Fruit fly (Drosophila melanogaster) whole organism, embryonic: ENCODE measurements around the gene CG12479.
A peak's percentile ranks its signal among the peaks of the same experiment; 100 is the strongest.

Source experiments
- ATbp ChIP-seq: fragments of 200-800 bp; sonication (Bioruptor generic); optimal IDR thresholded peaks from 2 replicates; lab custom pipeline; 2017; ENCODE audit warnings: missing biosample characterization, mild to moderate bottlenecking, missing genetic modification characterization, missing genetic modification reagents
- Bteb2 ChIP-seq: fragments of 200-800 bp; sonication (Bioruptor generic); optimal IDR thresholded peaks from 2 replicates; lab custom pipeline; 2016; ENCODE audit warnings: missing biosample characterization, missing genetic modification characterization
- CG10366 ChIP-seq: fragments of 200-800 bp; sonication (Bioruptor generic); IDR thresholded peaks from 2 replicates; pipeline ENCODE4 v1.3.6; 2022; ENCODE audit warnings: missing biosample characterization, missing genetic modification characterization
- CG12155 ChIP-seq: fragments of 200-800 bp; sonication (Bioruptor generic); optimal IDR thresholded peaks from 3 replicates; lab custom pipeline; 2016; ENCODE audit warnings: missing biosample characterization, missing genetic modification characterization
- CG12391 ChIP-seq: fragments of 200-800 bp; sonication (Bioruptor generic); optimal IDR thresholded peaks from 3 replicates; lab custom pipeline; 2018; ENCODE audit warnings: missing biosample characterization, mild to moderate bottlenecking, missing genetic modification characterization, moderate library complexity
- CG12744 ChIP-seq: fragments of 200-800 bp; sonication (Bioruptor generic); optimal IDR thresholded peaks from 2 replicates; lab custom pipeline; 2016; ENCODE audit warnings: missing biosample characterization, missing genetic modification characterization
- CG13296 ChIP-seq: fragments of 200-800 bp; sonication (Bioruptor generic); optimal IDR thresholded peaks from 3 replicates; lab custom pipeline; 2018; ENCODE audit warnings: missing biosample characterization, mild to moderate bottlenecking, missing genetic modification characterization
- CG14441 ChIP-seq: fragments of 200-800 bp; sonication (Bioruptor generic); IDR thresholded peaks from 2 replicates; pipeline ENCODE4 v1.3.6; 2022; ENCODE audit warnings: missing biosample characterization, missing genetic modification characterization
- CG14667 ChIP-seq: fragments of 200-800 bp; sonication (Bioruptor generic); IDR thresholded peaks from 2 replicates; pipeline ENCODE4 v1.3.6; 2022; ENCODE audit warnings: missing biosample characterization, missing genetic modification characterization
- CG1529 ChIP-seq: fragments of 200-800 bp; sonication (Bioruptor generic); optimal IDR thresholded peaks from 3 replicates; lab custom pipeline; 2018; ENCODE audit warnings: missing biosample characterization, missing genetic modification characterization
- CG2116 ChIP-seq: fragments of 200-800 bp; sonication (Bioruptor generic); optimal IDR thresholded peaks from 3 replicates; lab custom pipeline; 2018; ENCODE audit warnings: missing biosample characterization, mild to moderate bottlenecking, missing genetic modification characterization
- CG2678 ChIP-seq: fragments of 200-800 bp; sonication (Bioruptor generic); optimal IDR thresholded peaks from 3 replicates; lab custom pipeline; 2019; ENCODE audit warnings: missing biosample characterization, mild to moderate bottlenecking, missing genetic modification characterization, moderate library complexity
- CG31365 ChIP-seq: fragments of 200-800 bp; sonication (Bioruptor generic); optimal IDR thresholded peaks from 2 replicates; lab custom pipeline; 2018; ENCODE audit warnings: missing biosample characterization, mild to moderate bottlenecking, missing genetic modification characterization
- CG3847 ChIP-seq: fragments of 200-800 bp; sonication (Bioruptor generic); IDR thresholded peaks from 2 replicates; pipeline ENCODE4 v1.3.6; 2022; ENCODE audit warnings: missing biosample characterization, missing genetic modification characterization
- CG4404 ChIP-seq: fragments of 200-800 bp; sonication (Bioruptor generic); IDR thresholded peaks from 2 replicates; pipeline ENCODE4 v1.3.6; 2022; ENCODE audit warnings: missing biosample characterization, missing genetic modification characterization
- CG4424 ChIP-seq: fragments of 200-800 bp; sonication (Bioruptor generic); optimal IDR thresholded peaks from 3 replicates; lab custom pipeline; 2016; ENCODE audit warnings: missing biosample characterization, missing genetic modification characterization
- CG6683 ChIP-seq: fragments of 200-800 bp; sonication (Bioruptor generic); optimal IDR thresholded peaks from 2 replicates; lab custom pipeline; 2017; ENCODE audit warnings: missing biosample characterization, mild to moderate bottlenecking, missing genetic modification characterization, missing genetic modification reagents
- CG7928 ChIP-seq: fragments of 200-800 bp; sonication (Bioruptor generic); optimal IDR thresholded peaks from 2 replicates; lab custom pipeline; 2017; ENCODE audit warnings: missing biosample characterization, mild to moderate bottlenecking, missing genetic modification characterization
- CG8359 ChIP-seq: fragments of 200-800 bp; sonication (Bioruptor generic); optimal IDR thresholded peaks from 2 replicates; lab custom pipeline; 2017; ENCODE audit warnings: missing biosample characterization, mild to moderate bottlenecking, missing genetic modification characterization, borderline replicate concordance
- CTCF ChIP-seq: fragments of 200-800 bp; sonication (Bioruptor generic); optimal IDR thresholded peaks from 2 replicates; lab custom pipeline; 2017; ENCODE audit warnings: missing biosample characterization, mild to moderate bottlenecking, missing genetic modification characterization, moderate library complexity
- CrebB ChIP-seq: fragments of 200-800 bp; sonication (Bioruptor generic); optimal IDR thresholded peaks from 3 replicates; lab custom pipeline; 2018; ENCODE audit warnings: missing biosample characterization, mild to moderate bottlenecking, missing genetic modification characterization
- Dbx ChIP-seq: fragments of 200-800 bp; sonication (Bioruptor generic); IDR thresholded peaks from 3 replicates; pipeline ENCODE4 v1.3.6; 2022; ENCODE audit warnings: missing biosample characterization, missing genetic modification characterization
- Deaf1 ChIP-seq: fragments of 200-800 bp; optimal IDR thresholded peaks from 3 replicates; lab custom pipeline; 2019; ENCODE audit warnings: missing biosample characterization, mild to moderate bottlenecking, missing genetic modification characterization, moderate library complexity
- Dll ChIP-seq: fragments of 200-800 bp; sonication (Bioruptor generic); IDR thresholded peaks from 4 replicates; pipeline ENCODE4 v1.3.6; 2022; ENCODE audit warnings: missing biosample characterization, missing genetic modification characterization; ENCODE audit not compliant: partially characterized antibody
- Elba2 ChIP-seq: fragments of 200-800 bp; sonication (Bioruptor generic); optimal IDR thresholded peaks from 3 replicates; lab custom pipeline; 2016; ENCODE audit warnings: missing biosample characterization, missing genetic modification characterization
- Fer3 ChIP-seq: fragments of 200-800 bp; sonication (Bioruptor generic); optimal IDR thresholded peaks from 2 replicates; lab custom pipeline; 2018; ENCODE audit warnings: missing biosample characterization, mild to moderate bottlenecking, missing genetic modification characterization, moderate library complexity
- Gsc ChIP-seq: fragments of 200-800 bp; sonication (Bioruptor generic); IDR thresholded peaks from 2 replicates; pipeline ENCODE4 v1.3.6; 2022; ENCODE audit warnings: missing biosample characterization, missing genetic modification characterization
- Hsf ChIP-seq: fragments of 200-800 bp; sonication (Bioruptor generic); optimal IDR thresholded peaks from 3 replicates; lab custom pipeline; 2016; ENCODE audit warnings: missing biosample characterization, missing genetic modification characterization
- Lhr ChIP-seq: fragments of 200-800 bp; sonication (Bioruptor generic); optimal IDR thresholded peaks from 3 replicates; lab custom pipeline; 2017; ENCODE audit warnings: mild to moderate bottlenecking, missing biosample characterization, missing genetic modification reagents, missing genetic modification characterization
- MBD-R2 ChIP-seq: fragments of 200-800 bp; sonication (Bioruptor generic); IDR thresholded peaks from 2 replicates; pipeline ENCODE4 v1.3.6; 2022; ENCODE audit warnings: missing biosample characterization, missing genetic modification characterization
- Mad ChIP-seq: fragments of 200-800 bp; sonication (Bioruptor generic); optimal IDR thresholded peaks from 2 replicates; lab custom pipeline; 2016; ENCODE audit warnings: missing biosample characterization, missing genetic modification characterization
- Med ChIP-seq: fragments of 200-800 bp; sonication (Bioruptor generic); peaks from one replicate; lab custom pipeline; 2016; ENCODE audit warnings: missing biosample characterization, missing genetic modification characterization, mild to moderate bottlenecking, inconsistent platforms, moderate library complexity
- Scr ChIP-seq: fragments of 200-800 bp; sonication (Bioruptor generic); IDR thresholded peaks from 2 replicates; pipeline ENCODE4 v1.3.6; 2022; ENCODE audit warnings: missing biosample characterization, missing genetic modification characterization; ENCODE audit not compliant: partially characterized antibody
- Trl ChIP-seq, 3 experiments: fragments of >200 bp in 2 of 3; fragments of 200-800 bp in 1 of 3; sonication (Bioruptor generic) in 1 of 3; optimal IDR thresholded peaks; 2 replicates in 1 of 3; 3 replicates in 2 of 3; lab custom pipeline; 2016 to 2017; ENCODE audit warnings: missing biosample characterization in 1 of 3, missing genetic modification characterization in 1 of 3
- Xrp1 ChIP-seq: fragments of 200-800 bp; sonication (Bioruptor generic); IDR thresholded peaks from 2 replicates; pipeline ENCODE4 v1.3.6; 2022; ENCODE audit warnings: missing biosample characterization, missing genetic modification characterization
- caup ChIP-seq: fragments of 200-800 bp; sonication (Bioruptor generic); optimal IDR thresholded peaks from 3 replicates; lab custom pipeline; 2017; ENCODE audit warnings: missing biosample characterization, mild to moderate bottlenecking, missing genetic modification characterization, moderate library complexity; ENCODE audit not compliant: severe bottlenecking
- esg ChIP-seq: fragments of 200-800 bp; sonication (Bioruptor generic); conservative IDR thresholded peaks from 2 replicates; pipeline ENCODE4 v1.3.6; 2022; ENCODE audit warnings: missing biosample characterization, missing genetic modification characterization
- grau ChIP-seq: fragments of 200-800 bp; optimal IDR thresholded peaks from 3 replicates; lab custom pipeline; 2019; ENCODE audit warnings: missing biosample characterization, mild to moderate bottlenecking, missing genetic modification characterization, moderate library complexity
- gro ChIP-seq: fragments of 200-800 bp; sonication (Bioruptor generic); optimal IDR thresholded peaks from 2 replicates; lab custom pipeline; 2016; ENCODE audit warnings: missing biosample characterization, missing genetic modification characterization
- kay ChIP-seq: fragments of 200-800 bp; sonication (Bioruptor generic); optimal IDR thresholded peaks from 2 replicates; lab custom pipeline; 2016; ENCODE audit warnings: missing biosample characterization, missing genetic modification characterization
- lab ChIP-seq: fragments of 200-800 bp; sonication (Bioruptor generic); optimal IDR thresholded peaks from 3 replicates; lab custom pipeline; 2017; ENCODE audit warnings: missing biosample characterization, missing genetic modification characterization, mild to moderate bottlenecking, moderate library complexity, missing genetic modification reagents
- lbe ChIP-seq: fragments of 200-800 bp; sonication (Bioruptor generic); optimal IDR thresholded peaks from 2 replicates; lab custom pipeline; 2016; ENCODE audit warnings: missing biosample characterization, mild to moderate bottlenecking, missing genetic modification characterization
- org-1 ChIP-seq: fragments of 200-800 bp; sonication (Bioruptor generic); optimal IDR thresholded peaks from 2 replicates; lab custom pipeline; 2017; ENCODE audit warnings: missing biosample characterization, missing genetic modification characterization
- p53 ChIP-seq: fragments of 200-800 bp; sonication (Bioruptor generic); optimal IDR thresholded peaks from 2 replicates; lab custom pipeline; 2016; ENCODE audit warnings: missing biosample characterization, missing genetic modification characterization
- pum ChIP-seq: fragments of 200-800 bp; sonication (Bioruptor generic); optimal IDR thresholded peaks from 2 replicates; lab custom pipeline; 2016; ENCODE audit warnings: missing biosample characterization, missing genetic modification characterization
- pzg ChIP-seq: fragments of 200-800 bp; sonication (Bioruptor generic); optimal IDR thresholded peaks from 3 replicates; lab custom pipeline; 2018; ENCODE audit warnings: missing biosample characterization, mild to moderate bottlenecking, missing genetic modification characterization, moderate library complexity
- row ChIP-seq: fragments of 200-800 bp; sonication (Bioruptor generic); IDR thresholded peaks from 3 replicates; pipeline ENCODE4 v1.3.6; 2022; ENCODE audit warnings: missing biosample characterization, missing genetic modification characterization
- scrt ChIP-seq: fragments of 200-800 bp; sonication (Bioruptor generic); optimal IDR thresholded peaks from 2 replicates; lab custom pipeline; 2018; ENCODE audit warnings: missing biosample characterization, mild to moderate bottlenecking, missing genetic modification characterization, moderate library complexity
- tio ChIP-seq: fragments of 200-800 bp; sonication (Bioruptor generic); optimal IDR thresholded peaks from 2 replicates; lab custom pipeline; 2017; ENCODE audit warnings: missing biosample characterization, missing genetic modification characterization, inconsistent platforms
- twi ChIP-seq: fragments of 200-800 bp; optimal IDR thresholded peaks from 2 replicates; lab custom pipeline; 2019; ENCODE audit warnings: missing biosample characterization, mild to moderate bottlenecking, missing genetic modification characterization, moderate library complexity
- yki ChIP-seq: fragments of >200 bp; optimal IDR thresholded peaks from 3 replicates; lab custom pipeline; 2018

The CG12479 gene

dm6 chrX:14169068-14169642 lies 17.3 kb upstream of the CG12479 start, which contains the start of gene CG12480 (continued):
- TF ChIP-seq kay (GFP tag; lab: Kevin White, UChicago) (no peak), CG31365 (tag; lab: Kevin White, UChicago) (no peak), CG10366 (GFP tag; lab: Robert Waterston, UW) (peak; percentile 25; the same call in 1 of the 2 replicates), Med (GFP tag; lab: Kevin White, UChicago) (peak; percentile 90), scrt (GFP tag; lab: Kevin White, UChicago) (peak; percentile 63), CTCF (no peak), p53 (GFP tag; lab: Kevin White, UChicago) (no peak), twi (tag; lab: Kevin White, UChicago) (no peak), Lhr (GFP tag; lab: Kevin White, UChicago) (no peak), lab (GFP tag; lab: Kevin White, UChicago) (peak; percentile 70), CrebB (tag; lab: Kevin White, UChicago) (peak; percentile 38), tio (GFP tag; lab: Kevin White, UChicago) (peak; percentile 16), org-1 (GFP tag; lab: Kevin White, UChicago) (no peak), lbe (GFP tag; lab: Kevin White, UChicago) (no peak), Xrp1 (GFP tag; lab: Robert Waterston, UW) (peak; percentile 32; the same call in 1 of the 2 replicates), esg (GFP tag; lab: Robert Waterston, UW) (no peak), CG14667 (GFP tag; lab: Robert Waterston, UW) (no peak), CG12155 (GFP tag; lab: Kevin White, UChicago) (peak; percentile 53), Dll (GFP tag; lab: Robert Waterston, UW) (no peak), CG3847 (peak; percentile 66), Trl (optimal IDR thresholded peaks at IDR 0.05; lab: Kevin White, UChicago) (no peak), Trl (GFP tag; optimal IDR thresholded peaks at IDR 0.05; lab: Kevin White, UChicago) (peak; percentile 4), gro (GFP tag; lab: Kevin White, UChicago) (peak; percentile 87), pum (GFP tag; lab: Kevin White, UChicago) (no peak), caup (peak; percentile 72), Dbx (peak; percentile 68; the same call in 1 of the 3 replicates), row (GFP tag; lab: Robert Waterston, UW) (peak; percentile 57), CG12391 (peak; percentile 26), CG7928 (GFP tag; lab: Kevin White, UChicago) (peak; percentile 32), CG1529 (GFP tag; lab: Kevin White, UChicago) (no peak), yki (lab: Kevin White, UChicago) (no peak), CG2116 (GFP tag; lab: Kevin White, UChicago) (no peak), Bteb2 (GFP tag; lab: Kevin White, UChicago) (peak; percentile 49), CG8359 (GFP tag; lab: Kevin White, UChicago) (no peak), CG6683 (GFP tag; lab: Kevin White, UChicago) (no peak), ATbp (GFP tag; lab: Kevin White, UChicago) (no peak), pzg (GFP tag; lab: Kevin White, UChicago) (no peak), CG4424 (GFP tag; lab: Kevin White, UChicago) (no peak), CG2678 (peak; percentile 74), Fer3 (tag; lab: Kevin White, UChicago) (peak; percentile 64), grau (tag; lab: Kevin White, UChicago) (peak; percentile 73), CG14441 (no peak), CG4404 (GFP tag; lab: Robert Waterston, UW) (peak; percentile 38; the same call in 1 of the 2 replicates), CG13296 (GFP tag; lab: Kevin White, UChicago) (peak; percentile 51), Gsc (GFP tag; lab: Robert Waterston, UW) (no peak), Hsf (GFP tag; lab: Kevin White, UChicago) (peak; percentile 33), Elba2 (no peak), Mad (GFP tag; lab: Kevin White, UChicago) (no peak), Scr (GFP tag; lab: Robert Waterston, UW) (no peak), MBD-R2 (GFP tag; lab: Robert Waterston, UW) (peak; percentile 32; the same call in 1 of the 2 replicates), Deaf1 (tag; lab: Kevin White, UChicago) (peak; percentile 25), CG12744 (GFP tag; lab: Kevin White, UChicago) (peak; percentile 24)
